Worm (Caenorhabditis elegans) whole organism, young adult: Measurements from ENCODE around the gene srd-21.

Source experiments
- ama-1 ChIP-seq, 3 experiments: fragments of 150-350 bp in 1 of 3; sonication (generic microtip) in 2 of 3; optimal IDR thresholded peaks; 2 replicates each; lab custom pipeline; 2014 to 2018; ENCODE audit warnings: missing biosample characterization in 2 of 3, missing genetic modification characterization in 2 of 3, missing genetic modification reagents in 2 of 3
- bed-2 ChIP-seq: fragments of 200-800 bp; sonication (Bioruptor generic); IDR thresholded peaks from 2 replicates; pipeline ENCODE4 v1.3.6; 2022; ENCODE audit warnings: missing genetic modification reagents, missing genetic modification characterization, missing compliant biosample characterization

DNA sequence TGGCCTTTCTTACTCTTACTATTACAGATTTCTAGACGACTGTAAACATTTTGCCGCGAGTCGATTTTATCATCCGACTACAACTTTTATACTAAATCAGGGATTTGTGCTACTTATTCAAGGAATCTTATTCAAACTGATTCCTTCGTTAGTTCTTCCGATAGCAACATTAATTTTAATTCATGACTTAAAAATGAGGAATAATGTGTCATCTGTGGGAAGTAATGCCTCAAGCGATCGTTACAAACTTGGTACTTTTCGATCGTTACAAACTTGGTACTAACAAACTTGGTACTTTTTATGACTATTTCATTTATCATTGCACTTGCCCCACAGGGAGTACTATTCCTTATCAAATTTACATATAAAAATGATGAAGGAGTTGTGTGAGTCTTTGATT, 12.2 kb upstream of the srd-21 start, which contains the start of gene Y70C5A.4:
- no peak for TF ChIP-seq bed-2 (GFP tag; lab: Robert Waterston, UW)
- TF ChIP-seq ama-1 (optimal IDR thresholded peaks at IDR 0.05; lab: Kevin White, UChicago): no peak
- TF ChIP-seq ama-1 (GFP tag; optimal IDR thresholded peaks at IDR 0.05; lab: Kevin White, UChicago): no peak
